Fruit fly (Drosophila melanogaster): Measurements from ENCODE around the gene CG46301.

dm6 chr2L:14180553-14180952 lies 76.7 kb downstream of the CG46301 start, which contains the start of gene CG43333:
- TF ChIP-seq Sin3A (optimal IDR thresholded peaks at IDR 0.05), result no peak
- TF ChIP-seq ttk (optimal IDR thresholded peaks at IDR 0.05), result no peak
- no peak for TF ChIP-seq Myc (optimal IDR thresholded peaks at IDR 0.05)
- no peak for TF ChIP-seq psq (optimal IDR thresholded peaks at IDR 0.05)
- no peak for TF ChIP-seq insv (optimal IDR thresholded peaks at IDR 0.05)
- no peak for TF ChIP-seq h (optimal IDR thresholded peaks at IDR 0.05)
